Fruit fly (Drosophila melanogaster): ENCODE results near the gene Nuf2.

Nuf2 gene

DNA sequence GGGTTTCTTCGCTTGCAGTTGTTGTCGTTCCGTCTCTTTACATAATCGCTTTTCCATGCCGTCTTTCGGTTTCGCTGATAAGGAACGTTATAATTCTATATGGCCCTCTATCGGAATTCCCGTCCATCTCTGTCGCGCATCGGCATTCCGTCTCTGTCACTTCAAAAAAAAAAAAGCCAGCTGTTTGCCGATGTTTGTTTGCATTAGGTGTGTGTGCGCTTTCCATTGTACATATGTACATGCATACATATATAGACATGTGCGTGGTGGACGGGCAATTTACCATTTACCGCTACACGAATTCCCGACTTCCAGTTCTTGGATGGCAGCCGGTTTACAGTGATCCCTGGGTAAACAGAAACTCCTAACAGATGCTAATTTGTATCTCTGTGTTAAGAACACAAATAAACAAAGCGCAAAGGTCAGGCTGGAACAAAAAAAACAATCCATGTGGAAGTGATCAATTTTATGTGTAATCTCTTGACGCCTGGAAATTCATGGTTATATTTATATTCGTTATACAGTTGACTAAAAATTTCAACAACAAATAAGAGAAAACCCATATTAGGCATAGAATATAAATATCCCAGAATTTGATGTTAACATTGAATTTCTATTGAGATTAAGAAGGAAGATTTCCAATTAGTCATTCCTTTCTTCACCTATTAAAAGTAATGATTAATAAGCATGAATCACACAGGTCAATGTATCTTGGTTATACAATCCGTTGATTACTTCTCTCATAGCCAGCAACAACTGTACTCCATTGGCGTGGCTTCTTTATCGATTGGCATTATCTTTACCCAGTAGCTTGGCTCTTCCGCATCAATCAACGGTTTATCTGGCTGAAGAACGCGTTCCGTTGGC lies 22.4 kb downstream of the Nuf2 start (continued):
- TF ChIP-seq CG2875 (GFP tag; optimal IDR thresholded peaks at IDR 0.05) (peak; percentile 76), esg (GFP tag; conservative IDR thresholded peaks at IDR 0.05) (no peak), slp2 (GFP tag; optimal IDR thresholded peaks at IDR 0.05) (no peak), odd (GFP tag; optimal IDR thresholded peaks at IDR 0.05) (peak; percentile 11), CG17802 (tag; optimal IDR thresholded peaks at IDR 0.05) (no peak), Bdp1 (GFP tag; optimal IDR thresholded peaks at IDR 0.05) (peak; percentile 30), Dref (GFP tag; IDR thresholded peaks at IDR 0.05) (no peak), lab (GFP tag; optimal IDR thresholded peaks at IDR 0.05) (no peak), gem (tag; optimal IDR thresholded peaks at IDR 0.05) (peak; percentile 34), kni (GFP tag; optimal IDR thresholded peaks at IDR 0.05) (peak; percentile 60), CG6813 (GFP tag; optimal IDR thresholded peaks at IDR 0.05) (peak; percentile 9), usp (GFP tag; optimal IDR thresholded peaks at IDR 0.05) (no peak), CG30020 (tag; optimal IDR thresholded peaks at IDR 0.05) (no peak), CG14441 (GFP tag; IDR thresholded peaks at IDR 0.05) (no peak), Rx (GFP tag; IDR thresholded peaks at IDR 0.05) (no peak), CG3726 (GFP tag; IDR thresholded peaks at IDR 0.05) (no peak), wek (GFP tag; optimal IDR thresholded peaks at IDR 0.05) (peak; percentile 41), CG8281 (tag; optimal IDR thresholded peaks at IDR 0.05) (no peak), CG7839 (tag; optimal IDR thresholded peaks at IDR 0.05) (peak; percentile 27), gce (GFP tag; IDR thresholded peaks at IDR 0.05) (no peak), Xrp1 (GFP tag; IDR thresholded peaks at IDR 0.05) (peak; percentile 63), CG10431 (GFP tag; optimal IDR thresholded peaks at IDR 0.05) (peak; percentile 58), zfh1 (GFP tag; IDR thresholded peaks at IDR 0.05) (peak; percentile 63; the same call in 1 of the 3 replicates), Gsc (GFP tag; IDR thresholded peaks at IDR 0.05) (no peak), stwl (tag; optimal IDR thresholded peaks at IDR 0.05) (no peak), Tbp (GFP tag; optimal IDR thresholded peaks at IDR 0.05) (no peak), ara (GFP tag; IDR thresholded peaks at IDR 0.05) (0 out of 2 replicates have a peak, but pooled peaks have one; percentile 39), Med (GFP tag) (peak; percentile 78), CG17912 (GFP tag; optimal IDR thresholded peaks at IDR 0.05) (peak; percentile 66), ase (GFP tag; IDR thresholded peaks at IDR 0.05) (no peak), NK7.1 (GFP tag; optimal IDR thresholded peaks at IDR 0.05) (no peak), D19B (GFP tag; optimal IDR thresholded peaks at IDR 0.05) (no peak), Oli (tag; optimal IDR thresholded peaks at IDR 0.05) (peak; percentile 32), CkIIα-i1 (GFP tag; IDR thresholded peaks at IDR 0.05) (no peak; the same call in 1 of the 2 replicates), HLH4C (GFP tag; IDR thresholded peaks at IDR 0.05; ENCODE audit: partially characterized antibody) (no peak), CG12236 (GFP tag; optimal IDR thresholded peaks at IDR 0.05) (peak; percentile 33), CG8089 (GFP tag; optimal IDR thresholded peaks at IDR 0.05) (peak; percentile 54), Xbp1 (GFP tag; optimal IDR thresholded peaks at IDR 0.05) (no peak), mld (GFP tag; IDR thresholded peaks at IDR 0.05; ENCODE audit: partially characterized antibody) (no peak), org-1 (GFP tag; optimal IDR thresholded peaks at IDR 0.05) (no peak), unc-4 (GFP tag; IDR thresholded peaks at IDR 0.05; ENCODE audit: partially characterized antibody) (no peak), CG12071 (GFP tag; optimal IDR thresholded peaks at IDR 0.05) (no peak), fd102C (GFP tag; optimal IDR thresholded peaks at IDR 0.05) (peak; percentile 52), toy (GFP tag; IDR thresholded peaks at IDR 0.05) (no peak), shn (GFP tag; optimal IDR thresholded peaks at IDR 0.05) (no peak), sug (tag; optimal IDR thresholded peaks at IDR 0.05) (no peak), CG6765 (GFP tag; optimal IDR thresholded peaks at IDR 0.05) (no peak), CG8944 (GFP tag; optimal IDR thresholded peaks at IDR 0.05) (peak; percentile 17), Drgx (GFP tag; IDR thresholded peaks at IDR 0.05) (0 out of 2 replicates have a peak, but pooled peaks have one; percentile 10)

All from whole organism, embryonic.